Worm (Caenorhabditis elegans) whole organism, mixed stage, embryonic: Measurements from ENCODE around the gene F22D3.4.

ENCODE experiments used
- M03D4.4 ChIP-seq: sonication (generic microtip); optimal IDR thresholded peaks from 2 replicates; lab custom pipeline; 2017; ENCODE audit warnings: mild to moderate bottlenecking, missing genetic modification characterization, missing compliant biosample characterization
- bed-3 ChIP-seq: fragments of 200-800 bp; sonication (Bioruptor generic); optimal IDR thresholded peaks from 3 replicates; lab custom pipeline; 2018; ENCODE audit warnings: mild to moderate bottlenecking, missing genetic modification characterization, moderate library complexity, missing compliant biosample characterization
- blmp-1 ChIP-seq: fragments of 150-350 bp; optimal IDR thresholded peaks from 2 replicates; lab custom pipeline; 2014; ENCODE audit warnings: missing biosample characterization, missing genetic modification characterization
- ceh-39 ChIP-seq: fragments of 150-350 bp; optimal IDR thresholded peaks from 2 replicates; lab custom pipeline; 2014; ENCODE audit warnings: missing biosample characterization, missing genetic modification characterization
- ceh-43 ChIP-seq: fragments of 200-800 bp; sonication (Bioruptor generic); optimal IDR thresholded peaks from 2 replicates; lab custom pipeline; 2018; ENCODE audit warnings: mild to moderate bottlenecking, missing genetic modification characterization, moderate library complexity, missing compliant biosample characterization
- ceh-83 ChIP-seq: fragments of 200-800 bp; sonication (Bioruptor generic); optimal IDR thresholded peaks from 2 replicates; lab custom pipeline; 2018; ENCODE audit warnings: mild to moderate bottlenecking, missing genetic modification characterization, missing compliant biosample characterization
- ces-1 ChIP-seq: fragments of 150-350 bp; optimal IDR thresholded peaks from 2 replicates; lab custom pipeline; 2014; ENCODE audit warnings: missing biosample characterization, missing genetic modification reagents, missing genetic modification characterization
- cnd-1 ChIP-seq: fragments of 200-800 bp; sonication (Bioruptor generic); optimal IDR thresholded peaks from 2 replicates; lab custom pipeline; 2018; ENCODE audit warnings: mild to moderate bottlenecking, missing genetic modification characterization, missing compliant biosample characterization
- drap-1 ChIP-seq: fragments of 200-800 bp; sonication (Bioruptor generic); optimal IDR thresholded peaks from 3 replicates; lab custom pipeline; 2018; ENCODE audit warnings: mild to moderate bottlenecking, missing genetic modification characterization, missing compliant biosample characterization
- elt-1 ChIP-seq: sonication (generic microtip); optimal IDR thresholded peaks from 2 replicates; lab custom pipeline; 2017; ENCODE audit warnings: missing genetic modification characterization, mild to moderate bottlenecking, missing compliant biosample characterization, antibody characterized with exemption, moderate library complexity, borderline replicate concordance; ENCODE audit not compliant: insufficient read depth
- elt-3 ChIP-seq: fragments of 150-350 bp; optimal IDR thresholded peaks from 2 replicates; lab custom pipeline; 2014; ENCODE audit warnings: missing biosample characterization, missing genetic modification characterization
- flh-1 ChIP-seq: fragments of 200-800 bp; sonication (Bioruptor generic); optimal IDR thresholded peaks from 2 replicates; lab custom pipeline; 2018; ENCODE audit warnings: mild to moderate bottlenecking, missing genetic modification characterization, moderate library complexity, missing compliant biosample characterization
- ham-2 ChIP-seq: fragments of 200-800 bp; sonication (Bioruptor generic); optimal IDR thresholded peaks from 2 replicates; lab custom pipeline; 2018; ENCODE audit warnings: mild to moderate bottlenecking, missing genetic modification characterization, missing compliant biosample characterization
- hlh-1 ChIP-seq: fragments of 150-350 bp; optimal IDR thresholded peaks from 2 replicates; lab custom pipeline; 2014; ENCODE audit warnings: missing biosample characterization, missing genetic modification reagents, missing genetic modification characterization
- lin-13 ChIP-seq: fragments of 150-350 bp; optimal IDR thresholded peaks from 2 replicates; lab custom pipeline; 2014; ENCODE audit warnings: missing biosample characterization, missing genetic modification characterization
- lin-32 ChIP-seq: fragments of 200-800 bp; sonication (Bioruptor generic); optimal IDR thresholded peaks from 2 replicates; lab custom pipeline; 2018; ENCODE audit warnings: mild to moderate bottlenecking, missing genetic modification characterization, missing compliant biosample characterization
- lsy-2 ChIP-seq: fragments of 150-350 bp; optimal IDR thresholded peaks from 2 replicates; lab custom pipeline; 2014; ENCODE audit warnings: missing biosample characterization, missing genetic modification characterization
- mab-5 ChIP-seq: fragments of 150-350 bp; optimal IDR thresholded peaks from 2 replicates; lab custom pipeline; 2014; ENCODE audit warnings: missing biosample characterization, missing genetic modification characterization
- mep-1 ChIP-seq: fragments of 150-350 bp; optimal IDR thresholded peaks from 2 replicates; lab custom pipeline; 2017; ENCODE audit warnings: missing biosample characterization, missing genetic modification reagents, missing genetic modification characterization, inconsistent platforms
- mls-2 ChIP-seq: sonication (generic microtip); optimal IDR thresholded peaks from 2 replicates; lab custom pipeline; 2016; ENCODE audit warnings: mild to moderate bottlenecking, missing genetic modification characterization, moderate library complexity, missing compliant biosample characterization
- nhr-12 ChIP-seq: fragments of 150-350 bp; optimal IDR thresholded peaks from 2 replicates; lab custom pipeline; 2014; ENCODE audit warnings: missing biosample characterization, missing genetic modification characterization
- nhr-2 ChIP-seq: fragments of 150-350 bp; optimal IDR thresholded peaks from 2 replicates; lab custom pipeline; 2014; ENCODE audit warnings: missing biosample characterization, missing genetic modification characterization
- nhr-237 ChIP-seq: fragments of 150-350 bp; optimal IDR thresholded peaks from 2 replicates; lab custom pipeline; 2014; ENCODE audit warnings: missing biosample characterization, missing genetic modification characterization
- nhr-28 ChIP-seq: fragments of 150-350 bp; optimal IDR thresholded peaks from 2 replicates; lab custom pipeline; 2014; ENCODE audit warnings: missing biosample characterization, missing genetic modification characterization
- nhr-76 ChIP-seq: sonication (generic microtip); optimal IDR thresholded peaks from 2 replicates; lab custom pipeline; 2017; ENCODE audit warnings: missing biosample characterization, missing genetic modification characterization
- pha-4 ChIP-seq: fragments of 150-350 bp; optimal IDR thresholded peaks from 2 replicates; lab custom pipeline; 2018; ENCODE audit warnings: missing biosample characterization, missing genetic modification reagents, missing genetic modification characterization
- sem-2 ChIP-seq: fragments of 200-800 bp; sonication (Bioruptor generic); optimal IDR thresholded peaks from 2 replicates; lab custom pipeline; 2018; ENCODE audit warnings: mild to moderate bottlenecking, missing genetic modification characterization, missing compliant biosample characterization
- snpc-4 ChIP-seq: fragments of 150-350 bp; optimal IDR thresholded peaks from 2 replicates; lab custom pipeline; 2014; ENCODE audit warnings: missing biosample characterization, missing genetic modification characterization
- sptf-1 ChIP-seq: sonication (generic microtip); optimal IDR thresholded peaks from 2 replicates; lab custom pipeline; 2017; ENCODE audit warnings: mild to moderate bottlenecking, missing genetic modification characterization, moderate library complexity, missing compliant biosample characterization
- tbx-8 ChIP-seq: fragments of 200-800 bp; sonication (Bioruptor generic); optimal IDR thresholded peaks from 2 replicates; lab custom pipeline; 2018; ENCODE audit warnings: mild to moderate bottlenecking, missing genetic modification characterization, moderate library complexity, missing compliant biosample characterization
- unc-120 ChIP-seq: sonication (generic microtip); optimal IDR thresholded peaks from 2 replicates; lab custom pipeline; 2017; ENCODE audit warnings: missing genetic modification characterization, missing compliant biosample characterization; ENCODE audit not compliant: poor library complexity, severe bottlenecking
- unc-39 ChIP-seq: fragments of 150-350 bp; optimal IDR thresholded peaks from 2 replicates; lab custom pipeline; 2014; ENCODE audit warnings: missing biosample characterization, missing genetic modification characterization
- unc-62 ChIP-seq: fragments of 150-350 bp; optimal IDR thresholded peaks from 2 replicates; lab custom pipeline; 2014; ENCODE audit warnings: missing biosample characterization, missing genetic modification reagents, missing genetic modification characterization
- zip-8 ChIP-seq: fragments of 150-350 bp; optimal IDR thresholded peaks from 2 replicates; lab custom pipeline; 2014; ENCODE audit warnings: missing biosample characterization, missing genetic modification characterization
- ztf-11 ChIP-seq: fragments of 150-350 bp; optimal IDR thresholded peaks from 2 replicates; lab custom pipeline; 2014; ENCODE audit warnings: missing biosample characterization, missing genetic modification characterization

Gene F22D3.4

DNA sequence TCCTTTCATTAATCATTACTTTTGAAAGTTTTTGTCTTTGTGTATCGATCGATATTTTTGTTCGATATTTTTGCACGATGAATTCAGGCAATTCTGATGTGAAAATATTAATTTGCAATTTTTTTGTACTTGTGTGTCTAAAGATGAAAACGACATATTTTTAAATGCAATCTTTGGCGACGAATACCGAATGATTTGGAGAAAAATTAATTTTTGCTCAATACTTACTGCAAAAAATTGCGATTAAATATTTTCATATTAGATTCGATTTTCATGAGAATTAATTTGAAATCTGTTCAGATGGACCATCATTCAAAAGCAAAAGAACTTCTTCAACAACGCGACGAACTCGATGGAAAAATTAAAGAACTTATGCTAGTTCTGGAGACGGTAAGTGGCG, 25.6 kb downstream of the F22D3.4 start, which contains the start of gene psmd-9:
Gene psmd-9 (plus strand): TSS at position 301 of the 400 bp plus-strand sequence.
- TF ChIP-seq lin-13 (tag; lab: Kevin White, UChicago): no peak

DNA sequence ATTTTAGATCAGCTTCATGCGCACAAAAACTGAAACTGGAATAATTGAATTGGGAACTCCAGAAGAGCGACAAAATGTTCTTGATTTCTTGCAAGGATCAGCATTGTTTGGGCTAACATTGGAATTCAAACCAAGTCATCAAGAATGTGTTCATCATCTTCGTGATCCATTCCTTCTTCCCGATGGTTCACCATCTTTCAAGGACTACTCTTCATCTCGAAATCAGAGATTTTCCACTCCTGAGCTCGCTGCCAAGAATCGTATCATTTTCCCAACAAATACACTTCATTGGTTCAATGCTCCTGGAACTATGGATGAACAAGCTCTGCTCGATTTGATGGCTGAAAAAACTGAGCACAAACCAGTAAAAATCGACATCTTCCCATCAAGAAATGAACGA, 26.7 kb downstream of the F22D3.4 start:
- TF ChIP-seq nhr-237 (tag; lab: Kevin White, UChicago): no peak
- no peak for TF ChIP-seq cnd-1 (tag; lab: Kevin White, UChicago)
- TF ChIP-seq zip-8 (tag; lab: Kevin White, UChicago): no peak
- TF ChIP-seq elt-1 (tag; lab: Kevin White, UChicago): no peak
- TF ChIP-seq ceh-39 (tag; lab: Kevin White, UChicago): no peak
- TF ChIP-seq unc-120: no peak
- no peak for TF ChIP-seq ces-1 (GFP tag; lab: Kevin White, UChicago)
- TF ChIP-seq hlh-1 (tag; lab: Kevin White, UChicago): no peak
- no peak for TF ChIP-seq ztf-11 (tag; lab: Kevin White, UChicago)
- TF ChIP-seq unc-62: no peak
- TF ChIP-seq unc-39 (tag; lab: Kevin White, UChicago): no peak
- TF ChIP-seq snpc-4: no peak
- TF ChIP-seq ham-2 (GFP tag; lab: Kevin White, UChicago): no peak
- TF ChIP-seq drap-1 (GFP tag; lab: Kevin White, UChicago): no peak
- no peak for TF ChIP-seq lin-13 (tag; lab: Kevin White, UChicago)
- no peak for TF ChIP-seq nhr-2 (tag; lab: Kevin White, UChicago)
- TF ChIP-seq sptf-1 (tag; lab: Kevin White, UChicago): no peak
- TF ChIP-seq nhr-76 (tag; lab: Kevin White, UChicago): no peak
- no peak for TF ChIP-seq ceh-83 (GFP tag; lab: Kevin White, UChicago)

DNA sequence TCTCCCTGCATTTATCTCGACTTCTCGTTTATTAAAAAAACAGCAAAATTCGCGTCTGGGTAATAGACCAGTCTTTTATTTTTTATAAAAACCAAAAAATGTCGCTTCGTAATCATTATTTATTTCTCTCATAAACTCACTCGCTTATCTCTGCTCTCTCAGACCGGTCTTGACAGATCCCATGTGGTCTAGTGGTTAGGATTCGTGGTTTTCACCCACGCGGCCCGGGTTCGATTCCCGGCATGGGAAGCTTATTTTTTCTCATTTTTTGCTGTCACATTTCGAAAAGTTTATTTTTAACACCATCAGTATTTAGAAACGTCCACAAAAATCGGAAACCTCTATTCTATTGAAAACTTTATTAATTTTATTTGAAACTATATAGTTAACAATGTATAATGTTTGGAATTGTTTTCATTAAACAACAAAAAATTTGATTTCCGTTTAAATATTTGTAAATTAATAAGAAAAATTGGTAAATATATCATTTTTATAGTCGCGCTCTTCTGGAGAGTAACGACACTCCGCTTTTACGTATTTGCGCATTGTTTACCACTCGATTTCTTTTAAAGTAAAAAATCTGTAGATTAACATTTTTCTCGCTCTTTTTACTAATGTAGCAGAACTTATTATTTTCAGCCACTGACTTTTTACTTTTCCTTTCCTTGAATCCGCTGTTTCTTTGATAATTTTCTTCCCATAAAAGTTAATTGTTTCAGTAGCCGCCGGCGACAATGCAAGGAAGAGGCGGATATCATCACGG, 29.2 kb downstream of the F22D3.4 start, which contains the start of gene hrpl-1:
Gene hrpl-1 (plus strand): TSS at position 713 of the 763 bp plus-strand sequence.
- TF ChIP-seq nhr-237 (tag; lab: Kevin White, UChicago) (no peak), ztf-11 (tag; lab: Kevin White, UChicago) (no peak), unc-120 (no peak), pha-4 (tag; lab: Kevin White, UChicago) (no peak), sptf-1 (tag; lab: Kevin White, UChicago) (peak; percentile 76), nhr-2 (tag; lab: Kevin White, UChicago) (no peak), ceh-39 (tag; lab: Kevin White, UChicago) (no peak), lsy-2 (tag; lab: Kevin White, UChicago) (peak; percentile 26), unc-39 (tag; lab: Kevin White, UChicago) (no peak), nhr-12 (tag; lab: Kevin White, UChicago) (no peak), blmp-1 (tag; lab: Kevin White, UChicago) (no peak), lin-32 (GFP tag; lab: Kevin White, UChicago) (peak; percentile 14), tbx-8 (GFP tag; lab: Kevin White, UChicago) (peak; percentile 28), mls-2 (no peak), ces-1 (GFP tag; lab: Kevin White, UChicago) (no peak), elt-3 (tag; lab: Kevin White, UChicago) (no peak), bed-3 (peak; percentile 11), cnd-1 (tag; lab: Kevin White, UChicago) (peak; percentile 59), drap-1 (GFP tag; lab: Kevin White, UChicago) (no peak), nhr-28 (tag; lab: Kevin White, UChicago) (no peak), nhr-76 (tag; lab: Kevin White, UChicago) (no peak), zip-8 (tag; lab: Kevin White, UChicago) (no peak), unc-62 (no peak), ham-2 (GFP tag; lab: Kevin White, UChicago) (no peak), lin-13 (tag; lab: Kevin White, UChicago) (no peak), snpc-4 (no peak), flh-1 (no peak), hlh-1 (tag; lab: Kevin White, UChicago) (no peak), M03D4.4 (tag; lab: Kevin White, UChicago) (peak; percentile 73), mab-5 (no peak), sem-2 (GFP tag; lab: Kevin White, UChicago) (peak; percentile 52), ceh-43 (no peak), elt-1 (tag; lab: Kevin White, UChicago) (no peak), ceh-83 (GFP tag; lab: Kevin White, UChicago) (peak; percentile 62), mep-1 (tag; lab: Kevin White, UChicago) (no peak)
- TF ChIP-seq, all 35 proteins: peak for 9
